Fruit fly (Drosophila melanogaster): ENCODE measurements around the gene CG6171.

The CG6171 gene

dm6 chr3R:15350993-15351426 lies 12.6 kb downstream of the CG6171 start, which contains the start of the genes Trs33 and Tmtc4 (continued):
- TF ChIP-seq pros (GFP tag; optimal IDR thresholded peaks at IDR 0.05): no peak
- peak in 1 of 3 experiments; percentile 36 for TF ChIP-seq Stat92E (GFP tag; optimal IDR thresholded peaks at IDR 0.05)
- no peak for TF ChIP-seq stc (GFP tag; IDR thresholded peaks at IDR 0.05)
- TF ChIP-seq hkb (optimal IDR thresholded peaks at IDR 0.05): no peak
- no peak for TF ChIP-seq hkb (GFP tag; IDR thresholded peaks at IDR 0.05)
- no peak for TF ChIP-seq fd3F (GFP tag; optimal IDR thresholded peaks at IDR 0.05)
- peak; percentile 3 for TF ChIP-seq CG10431 (GFP tag; optimal IDR thresholded peaks at IDR 0.05)
- TF ChIP-seq Nf-YA (GFP tag; IDR thresholded peaks at IDR 0.05): no peak
- TF ChIP-seq D19A (tag; optimal IDR thresholded peaks at IDR 0.05): peak; percentile 15
- TF ChIP-seq Mad (GFP tag; optimal IDR thresholded peaks at IDR 0.05): no peak
- TF ChIP-seq BtbVII (GFP tag; optimal IDR thresholded peaks at IDR 0.05): peak; percentile 7
- no peak; the same call in 1 of the 2 replicates for TF ChIP-seq slbo (GFP tag; IDR thresholded peaks at IDR 0.05)
- TF ChIP-seq bcd (GFP tag; optimal IDR thresholded peaks at IDR 0.05): peak; percentile 26
- TF ChIP-seq Hr78 (GFP tag; optimal IDR thresholded peaks at IDR 0.05): no peak
- TF ChIP-seq Sry-β (GFP tag; optimal IDR thresholded peaks at IDR 0.05): peak; percentile 89
- no peak for TF ChIP-seq toy (GFP tag; IDR thresholded peaks at IDR 0.05)
- peak; percentile 35 for TF ChIP-seq CG13775 (GFP tag; optimal IDR thresholded peaks at IDR 0.05)
- peak; percentile 30 for TF ChIP-seq Hmr (GFP tag; optimal IDR thresholded peaks at IDR 0.05)
- TF ChIP-seq ato (GFP tag; IDR thresholded peaks at IDR 0.05; ENCODE audit: partially characterized antibody): no peak
- peak; percentile 37 for TF ChIP-seq pzg (GFP tag; optimal IDR thresholded peaks at IDR 0.05)
- TF ChIP-seq CG2712 (tag; optimal IDR thresholded peaks at IDR 0.05): peak; percentile 66
- TF ChIP-seq Ets97D (GFP tag; optimal IDR thresholded peaks at IDR 0.05): no peak
- peak; percentile 50 for TF ChIP-seq ind (GFP tag; optimal IDR thresholded peaks at IDR 0.05)
- TF ChIP-seq CG13123 (GFP tag; optimal IDR thresholded peaks at IDR 0.05): peak; percentile 15
- TF ChIP-seq croc (GFP tag; conservative IDR thresholded peaks at IDR 0.05): no peak
- TF ChIP-seq lmd (GFP tag; IDR thresholded peaks at IDR 0.05): no peak
- TF ChIP-seq trem (tag; optimal IDR thresholded peaks at IDR 0.05): peak; percentile 76
- TF ChIP-seq CG18476 (GFP tag; optimal IDR thresholded peaks at IDR 0.05): no peak
- TF ChIP-seq CG17359 (tag; optimal IDR thresholded peaks at IDR 0.05): peak; percentile 28
- peak; percentile 64 for TF ChIP-seq CG2678 (tag; optimal IDR thresholded peaks at IDR 0.05)
- TF ChIP-seq B-H2 (GFP tag; optimal IDR thresholded peaks at IDR 0.05): peak; percentile 61
- no peak for TF ChIP-seq GATAe (GFP tag; conservative IDR thresholded peaks at IDR 0.05)
- TF ChIP-seq nmo (GFP tag; optimal IDR thresholded peaks at IDR 0.05): peak; percentile 52
- no peak for TF ChIP-seq dati (GFP tag; IDR thresholded peaks at IDR 0.05)
- no peak for TF ChIP-seq Trl (optimal IDR thresholded peaks at IDR 0.05)
- no peak for TF ChIP-seq Trl (GFP tag; optimal IDR thresholded peaks at IDR 0.05)
- TF ChIP-seq her (GFP tag; optimal IDR thresholded peaks at IDR 0.05): no peak
- TF ChIP-seq CG15269 (tag; optimal IDR thresholded peaks at IDR 0.05): peak; percentile 59
- TF ChIP-seq CG4404 (GFP tag; IDR thresholded peaks at IDR 0.05): no peak
- no peak for TF ChIP-seq CG6689 (GFP tag; IDR thresholded peaks at IDR 0.05)
- no peak for TF ChIP-seq Gsc (GFP tag; IDR thresholded peaks at IDR 0.05)
- TF ChIP-seq Eip74EF (GFP tag; optimal IDR thresholded peaks at IDR 0.05): peak in 1 of 2 experiments; percentile 17
- TF ChIP-seq Six4 (GFP tag; optimal IDR thresholded peaks at IDR 0.05): no peak
- peak; percentile 42 for TF ChIP-seq sd (tag; optimal IDR thresholded peaks at IDR 0.05)
- no peak for TF ChIP-seq Mes4 (GFP tag; optimal IDR thresholded peaks at IDR 0.05)
- no peak for TF ChIP-seq eyg (GFP tag; optimal IDR thresholded peaks at IDR 0.05)
- no peak for TF ChIP-seq ab (GFP tag; optimal IDR thresholded peaks at IDR 0.05)
- TF ChIP-seq CG11398 (GFP tag; optimal IDR thresholded peaks at IDR 0.05): no peak
- TF ChIP-seq CG15601 (tag; optimal IDR thresholded peaks at IDR 0.05): peak; percentile 31
- no peak for TF ChIP-seq H2.0 (GFP tag; IDR thresholded peaks at IDR 0.05)
- peak; percentile 54 for TF ChIP-seq CG10267 (tag; optimal IDR thresholded peaks at IDR 0.05)

Data from whole organism, embryonic.